Worm (Caenorhabditis elegans) whole organism, L3 larva: ENCODE results near the gene M01F1.8.

ENCODE experiments used
- ama-1 ChIP-seq: fragments of 150-350 bp; optimal IDR thresholded peaks from 2 replicates; lab custom pipeline; 2018
- ceh-16 ChIP-seq: sonication (generic microtip); optimal IDR thresholded peaks from 2 replicates; lab custom pipeline; 2017; ENCODE audit warnings: missing biosample characterization, missing genetic modification characterization
- egl-27 ChIP-seq: sonication (generic microtip); optimal IDR thresholded peaks from 4 replicates; lab custom pipeline; 2017; ENCODE audit warnings: missing biosample characterization, missing genetic modification reagents, missing genetic modification characterization
- nfya-1 ChIP-seq: sonication (generic microtip); optimal IDR thresholded peaks from 2 replicates; lab custom pipeline; 2017; ENCODE audit warnings: missing genetic modification characterization, mild to moderate bottlenecking, missing compliant biosample characterization, antibody characterized with exemption, moderate library complexity; ENCODE audit not compliant: insufficient read depth
- nhr-11 ChIP-seq: fragments of 150-350 bp; optimal IDR thresholded peaks from 2 replicates; lab custom pipeline; 2014; ENCODE audit warnings: missing biosample characterization, missing genetic modification characterization
- skn-1 ChIP-seq: fragments of 150-350 bp; optimal IDR thresholded peaks from 2 replicates; lab custom pipeline; 2014; ENCODE audit warnings: missing biosample characterization, missing genetic modification characterization
- unc-39 ChIP-seq: sonication (generic microtip); optimal IDR thresholded peaks from 4 replicates; lab custom pipeline; 2017; ENCODE audit warnings: missing biosample characterization, missing genetic modification characterization
- zag-1 ChIP-seq: fragments of 150-350 bp; optimal IDR thresholded peaks from 2 replicates; lab custom pipeline; 2014; ENCODE audit warnings: missing biosample characterization, missing genetic modification characterization
- ztf-11 ChIP-seq: fragments of 150-350 bp; optimal IDR thresholded peaks from 2 replicates; lab custom pipeline; 2014; ENCODE audit warnings: missing biosample characterization, missing genetic modification characterization
- ztf-4 ChIP-seq: fragments of 150-350 bp; optimal IDR thresholded peaks from 2 replicates; lab custom pipeline; 2014; ENCODE audit warnings: missing biosample characterization, missing genetic modification characterization

DNA sequence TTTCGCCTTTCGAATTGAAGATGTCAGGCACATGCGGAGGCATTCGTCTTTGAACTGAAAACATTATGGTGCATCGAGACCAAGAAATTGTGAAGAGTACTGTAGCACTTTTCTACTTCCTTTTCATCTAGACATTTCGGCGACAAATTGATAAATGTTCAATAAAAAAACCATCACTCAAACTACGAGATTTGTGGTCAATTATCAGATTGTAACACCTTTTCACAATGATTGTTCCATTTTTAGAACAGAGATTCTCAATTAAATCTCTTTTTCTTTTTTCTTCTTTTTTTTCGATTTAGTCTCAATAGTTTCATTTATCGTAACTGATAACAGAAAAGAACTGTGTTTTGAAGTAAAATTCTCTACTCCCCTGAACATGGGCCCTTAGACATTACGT lies 16.3 kb downstream of the M01F1.8 start:
- no peak for TF ChIP-seq skn-1 (tag; lab: Kevin White, UChicago)
- no peak for TF ChIP-seq egl-27 (tag; lab: Kevin White, UChicago)
- TF ChIP-seq zag-1 (tag; lab: Kevin White, UChicago) = no peak
- no peak for TF ChIP-seq ztf-4 (tag; lab: Kevin White, UChicago)
- TF ChIP-seq nhr-11 (tag; lab: Kevin White, UChicago) = no peak
- no peak for TF ChIP-seq ama-1
- no peak for TF ChIP-seq ceh-16 (tag; lab: Kevin White, UChicago)
- TF ChIP-seq ztf-11 (tag; lab: Kevin White, UChicago) = no peak
- no peak for TF ChIP-seq unc-39 (tag; lab: Kevin White, UChicago)
- no peak for TF ChIP-seq nfya-1 (tag; lab: Kevin White, UChicago)
